Worm (Caenorhabditis elegans): ENCODE results near the gene algn-3.

The algn-3 gene

DNA sequence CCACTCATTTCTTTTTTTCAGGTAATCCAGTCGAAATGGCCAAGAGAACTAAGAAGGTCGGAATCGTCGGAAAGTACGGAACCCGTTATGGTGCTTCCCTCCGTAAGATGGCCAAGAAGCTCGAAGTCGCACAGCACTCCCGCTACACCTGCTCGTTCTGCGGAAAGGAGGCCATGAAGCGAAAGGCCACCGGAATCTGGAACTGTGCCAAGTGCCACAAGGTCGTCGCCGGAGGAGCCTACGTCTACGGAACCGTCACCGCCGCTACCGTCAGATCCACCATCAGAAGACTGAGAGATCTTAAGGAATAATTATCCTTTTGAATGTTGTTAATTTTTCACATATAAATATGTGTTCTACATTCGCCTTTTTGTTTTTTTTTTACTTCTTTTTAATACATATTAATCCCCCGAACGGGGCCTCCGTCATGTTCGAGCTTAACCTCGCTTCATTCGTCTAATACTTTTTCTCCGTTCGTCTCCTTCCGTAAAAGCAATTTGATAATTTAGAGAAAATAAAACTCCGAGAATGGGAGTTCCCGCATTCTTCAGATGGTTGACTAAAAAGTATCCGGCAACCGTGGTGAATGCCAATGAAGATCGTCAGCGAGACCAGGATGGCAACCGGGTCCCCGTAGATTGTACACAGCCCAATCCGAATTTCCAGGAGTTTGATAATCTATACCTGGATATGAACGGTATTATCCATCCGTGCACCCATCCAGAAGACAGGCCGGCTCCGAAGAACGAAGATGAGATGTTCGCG is 22.8 kb upstream of the algn-3 start, which contains the start of the genes rpl-43 and xrn-2 (continued):
- peak; percentile 56 for TF ChIP-seq repo-1 (tag; optimal IDR thresholded peaks at IDR 0.05)
- TF ChIP-seq ama-1 (optimal IDR thresholded peaks at IDR 0.05): no peak
- TF ChIP-seq ama-1 (GFP tag; optimal IDR thresholded peaks at IDR 0.05): peak in 1 of 2 experiments; percentile 62
- TF ChIP-seq ceh-27 (GFP tag; optimal IDR thresholded peaks at IDR 0.05): no peak
- TF ChIP-seq mes-4 (tag; optimal IDR thresholded peaks at IDR 0.05): no peak
- TF ChIP-seq bed-1 (GFP tag; IDR thresholded peaks at IDR 0.05): peak; percentile 73; the same call in 1 of the 2 replicates
- TF ChIP-seq cebp-2 (GFP tag; IDR thresholded peaks at IDR 0.05): peak; percentile 89
- peak; percentile 30 for TF ChIP-seq madf-8 (GFP tag; conservative IDR thresholded peaks at IDR 0.05)
- peak; percentile 58 for TF ChIP-seq lsl-1 (GFP tag; optimal IDR thresholded peaks at IDR 0.05)
- TF ChIP-seq egl-18 (GFP tag; IDR thresholded peaks at IDR 0.05): no peak
- TF ChIP-seq F49E8.2 (tag; optimal IDR thresholded peaks at IDR 0.05; ENCODE audit: insufficient read depth): peak; percentile 87
- TF ChIP-seq egl-44 (GFP tag; IDR thresholded peaks at IDR 0.05): no peak
- peak; percentile 35 for TF ChIP-seq ceh-79 (tag; optimal IDR thresholded peaks at IDR 0.05)
- TF ChIP-seq C06A6.2 (GFP tag; conservative IDR thresholded peaks at IDR 0.05): no peak
- TF ChIP-seq attf-3 (GFP tag; conservative IDR thresholded peaks at IDR 0.05): no peak
- TF ChIP-seq snpc-1.3 (tag; optimal IDR thresholded peaks at IDR 0.05; ENCODE audit: insufficient read depth): peak; percentile 52
- TF ChIP-seq Y95B8A.8 (GFP tag; IDR thresholded peaks at IDR 0.05): peak; percentile 89
- TF ChIP-seq T26A5.8 (tag; optimal IDR thresholded peaks at IDR 0.05): peak; percentile 71
- peak; percentile 94 for TF ChIP-seq hrde-1 (tag; optimal IDR thresholded peaks at IDR 0.05; ENCODE audit: borderline replicate concordance)
- no peak for TF ChIP-seq sdz-38 (tag; optimal IDR thresholded peaks at IDR 0.05)
- no peak for TF ChIP-seq T07F8.4 (tag; optimal IDR thresholded peaks at IDR 0.05)
- peak; percentile 84 for TF ChIP-seq snpc-3.4 (tag; optimal IDR thresholded peaks at IDR 0.05)
- no peak for TF ChIP-seq ztf-6 (GFP tag; IDR thresholded peaks at IDR 0.05)
- TF ChIP-seq ceh-58 (GFP tag; IDR thresholded peaks at IDR 0.05): 0 out of 2 replicates have a peak, but pooled peaks have one; percentile 12
- TF ChIP-seq dox-1 (GFP tag; IDR thresholded peaks at IDR 0.05): no peak
- TF ChIP-seq ztf-28 (GFP tag; IDR thresholded peaks at IDR 0.05): no peak
- TF ChIP-seq ekl-4 (GFP tag; IDR thresholded peaks at IDR 0.05): peak; percentile 89
- TF ChIP-seq mxl-1 (tag; optimal IDR thresholded peaks at IDR 0.05): no peak
- TF ChIP-seq zfh-2 (GFP tag; conservative IDR thresholded peaks at IDR 0.05): peak; percentile 86
- peak; percentile 65; the same call in 1 of the 2 replicates for TF ChIP-seq C17E4.6 (GFP tag; IDR thresholded peaks at IDR 0.05)
- TF ChIP-seq nhr-90 (tag; optimal IDR thresholded peaks at IDR 0.05): no peak
- peak; percentile 69 for TF ChIP-seq F10E7.11 (tag; optimal IDR thresholded peaks at IDR 0.05)
- TF ChIP-seq attf-5 (GFP tag; optimal IDR thresholded peaks at IDR 0.05): peak; percentile 30
- no peak for TF ChIP-seq akir-1 (GFP tag; optimal IDR thresholded peaks at IDR 0.05)
- TF ChIP-seq gei-17 (GFP tag; optimal IDR thresholded peaks at IDR 0.05): peak; percentile 13
- no peak for TF ChIP-seq ztf-3 (GFP tag; optimal IDR thresholded peaks at IDR 0.05)
- no peak for TF ChIP-seq hlh-12 (tag; optimal IDR thresholded peaks at IDR 0.05)
- TF ChIP-seq madf-6 (GFP tag; IDR thresholded peaks at IDR 0.05): peak; percentile 87
- TF ChIP-seq unc-62 (GFP tag; optimal IDR thresholded peaks at IDR 0.05): no peak
- TF ChIP-seq snpc-4 (GFP tag; optimal IDR thresholded peaks at IDR 0.05): peak; percentile 41
- TF ChIP-seq snpc-4 (tag; optimal IDR thresholded peaks at IDR 0.05): peak in 2 of 4 experiments; percentile 11 to 54
- TF ChIP-seq ztf-26 (tag; optimal IDR thresholded peaks at IDR 0.05): no peak
- peak; percentile 76 for TF ChIP-seq hmg-20 (GFP tag; IDR thresholded peaks at IDR 0.05)
- no peak for TF ChIP-seq ZK185.1 (tag; optimal IDR thresholded peaks at IDR 0.05; ENCODE audit: poor library complexity, severe bottlenecking)
- peak; percentile 69 for TF ChIP-seq athp-1 (tag; optimal IDR thresholded peaks at IDR 0.05)
- no peak for TF ChIP-seq pha-4 (tag; optimal IDR thresholded peaks at IDR 0.05)
- TF ChIP-seq mel-28 (tag; optimal IDR thresholded peaks at IDR 0.05; ENCODE audit: borderline replicate concordance): no peak
- TF ChIP-seq hlh-26 (GFP tag; conservative IDR thresholded peaks at IDR 0.05): no peak

All from whole organism, young adult.